Fruit fly (Drosophila melanogaster) whole organism, prepupa: ENCODE data around the gene Z600.

Experiments
- CG10631 ChIP-seq: fragments of 200-800 bp; sonication (Bioruptor generic); optimal IDR thresholded peaks from 2 replicates; lab custom pipeline; 2016; ENCODE audit warnings: missing biosample characterization, missing genetic modification characterization
- CG11762 ChIP-seq: fragments of 200-800 bp; sonication (Bioruptor generic); optimal IDR thresholded peaks from 3 replicates; lab custom pipeline; 2016; ENCODE audit warnings: missing biosample characterization, missing genetic modification characterization; ENCODE audit not compliant: insufficient read depth
- CG15336 ChIP-seq: fragments of 200-800 bp; sonication (Bioruptor generic); IDR thresholded peaks from 2 replicates; pipeline ENCODE4 v1.3.6; 2022; ENCODE audit warnings: missing biosample characterization, missing genetic modification characterization
- CG1621 ChIP-seq: fragments of 200-800 bp; sonication (Bioruptor generic); optimal IDR thresholded peaks from 3 replicates; lab custom pipeline; 2018; ENCODE audit warnings: missing biosample characterization, mild to moderate bottlenecking, missing genetic modification characterization
- CG16779 ChIP-seq: fragments of 200-800 bp; sonication (Bioruptor generic); optimal IDR thresholded peaks from 3 replicates; lab custom pipeline; 2017; ENCODE audit warnings: missing biosample characterization, mild to moderate bottlenecking, missing genetic modification characterization
- CG32006 ChIP-seq: fragments of 200-800 bp; sonication (Bioruptor generic); optimal IDR thresholded peaks from 3 replicates; lab custom pipeline; 2017; ENCODE audit warnings: missing biosample characterization, mild to moderate bottlenecking, missing genetic modification characterization
- CG34406 ChIP-seq: fragments of 200-800 bp; sonication (Bioruptor generic); optimal IDR thresholded peaks from 3 replicates; lab custom pipeline; 2016; ENCODE audit warnings: missing biosample characterization, missing genetic modification characterization
- CG3919 ChIP-seq: fragments of 200-800 bp; sonication (Bioruptor generic); optimal IDR thresholded peaks from 3 replicates; lab custom pipeline; 2016; ENCODE audit warnings: missing biosample characterization, missing genetic modification characterization
- CG4318 ChIP-seq: fragments of 200-800 bp; sonication (Bioruptor generic); optimal IDR thresholded peaks from 3 replicates; lab custom pipeline; 2017; ENCODE audit warnings: missing biosample characterization, mild to moderate bottlenecking, missing genetic modification characterization
- CG6163 ChIP-seq: fragments of 200-800 bp; sonication (Bioruptor generic); IDR thresholded peaks from 3 replicates; pipeline ENCODE4 v1.3.6; 2022; ENCODE audit warnings: missing biosample characterization, missing genetic modification characterization
- CG6276 ChIP-seq: fragments of 200-800 bp; sonication (Bioruptor generic); optimal IDR thresholded peaks from 2 replicates; lab custom pipeline; 2017; ENCODE audit warnings: missing biosample characterization, mild to moderate bottlenecking, missing genetic modification characterization
- CG7368 ChIP-seq: fragments of 200-800 bp; sonication (Bioruptor generic); optimal IDR thresholded peaks from 3 replicates; lab custom pipeline; 2016; ENCODE audit warnings: missing biosample characterization, missing genetic modification characterization
- CG8119 ChIP-seq: fragments of 200-800 bp; sonication (Bioruptor generic); IDR thresholded peaks from 3 replicates; pipeline ENCODE4 v1.3.6; 2022; ENCODE audit warnings: missing biosample characterization, missing genetic modification characterization
- CG8632 ChIP-seq: fragments of 200-800 bp; sonication (Bioruptor generic); optimal IDR thresholded peaks from 3 replicates; lab custom pipeline; 2016; ENCODE audit warnings: missing biosample characterization, missing genetic modification characterization
- Eip78C ChIP-seq: fragments of 200-800 bp; sonication (Bioruptor generic); peaks from one replicate; lab custom pipeline; 2016; ENCODE audit warnings: missing biosample characterization, missing genetic modification characterization
- Eip93F ChIP-seq: fragments of 200-800 bp; sonication (Bioruptor generic); optimal IDR thresholded peaks from 2 replicates; lab custom pipeline; 2016; ENCODE audit warnings: missing biosample characterization, mild to moderate bottlenecking, missing genetic modification characterization
- Ets21C ChIP-seq: fragments of 200-800 bp; sonication (Bioruptor generic); optimal IDR thresholded peaks from 3 replicates; lab custom pipeline; 2016; ENCODE audit warnings: missing biosample characterization, missing genetic modification characterization
- Hr39 ChIP-seq: fragments of 200-800 bp; sonication (Bioruptor generic); optimal IDR thresholded peaks from 2 replicates; lab custom pipeline; 2016; ENCODE audit warnings: missing biosample characterization, missing genetic modification characterization
- Hr4 ChIP-seq: fragments of 200-800 bp; sonication (Bioruptor generic); optimal IDR thresholded peaks from 3 replicates; lab custom pipeline; 2016; ENCODE audit warnings: missing biosample characterization, missing genetic modification characterization
- Lpt ChIP-seq: fragments of 200-800 bp; sonication (Bioruptor generic); optimal IDR thresholded peaks from 3 replicates; lab custom pipeline; 2016; ENCODE audit warnings: missing biosample characterization, missing genetic modification characterization
- Met ChIP-seq: fragments of 200-800 bp; sonication (Bioruptor generic); optimal IDR thresholded peaks from 3 replicates; lab custom pipeline; 2016; ENCODE audit warnings: missing biosample characterization, missing genetic modification characterization
- Smox ChIP-seq: fragments of 200-800 bp; sonication (Bioruptor generic); optimal IDR thresholded peaks from 3 replicates; lab custom pipeline; 2016; ENCODE audit warnings: missing biosample characterization, missing genetic modification characterization
- Sox14 ChIP-seq: fragments of 200-800 bp; sonication (Bioruptor generic); optimal IDR thresholded peaks from 3 replicates; lab custom pipeline; 2016; ENCODE audit warnings: missing biosample characterization, missing genetic modification characterization
- Sox15 ChIP-seq: fragments of 200-800 bp; sonication (Bioruptor generic); optimal IDR thresholded peaks from 3 replicates; lab custom pipeline; 2016; ENCODE audit warnings: missing biosample characterization, missing genetic modification characterization
- dsx ChIP-seq: fragments of 200-800 bp; optimal IDR thresholded peaks from 3 replicates; lab custom pipeline; 2019; ENCODE audit warnings: missing biosample characterization, mild to moderate bottlenecking, missing genetic modification characterization, moderate library complexity; ENCODE audit not compliant: poor library complexity, severe bottlenecking
- fkh ChIP-seq: fragments of 200-800 bp; sonication (Bioruptor generic); optimal IDR thresholded peaks from 3 replicates; lab custom pipeline; 2017; ENCODE audit warnings: missing biosample characterization, mild to moderate bottlenecking, missing genetic modification characterization, moderate library complexity
- lz ChIP-seq: fragments of 200-800 bp; sonication (Bioruptor generic); optimal IDR thresholded peaks from 3 replicates; lab custom pipeline; 2016; ENCODE audit warnings: missing biosample characterization, missing genetic modification characterization
- pdm3 ChIP-seq: fragments of 200-800 bp; sonication (Bioruptor generic); optimal IDR thresholded peaks from 3 replicates; lab custom pipeline; 2016; ENCODE audit warnings: missing biosample characterization, missing genetic modification characterization
- salr ChIP-seq, 2 experiments: fragments of 200-800 bp; sonication (Bioruptor generic); optimal IDR thresholded peaks; 3 replicates each; lab custom pipeline; 2016 to 2018; ENCODE audit warnings: missing biosample characterization in 2 of 2, missing genetic modification characterization in 2 of 2, mild to moderate bottlenecking in 1 of 2
- spab ChIP-seq: fragments of 200-800 bp; sonication (Bioruptor generic); optimal IDR thresholded peaks from 2 replicates; lab custom pipeline; 2017; ENCODE audit warnings: missing biosample characterization, mild to moderate bottlenecking, missing genetic modification characterization, missing genetic modification reagents
- topi ChIP-seq: fragments of 200-800 bp; sonication (Bioruptor generic); optimal IDR thresholded peaks from 3 replicates; lab custom pipeline; 2016; ENCODE audit warnings: missing biosample characterization, missing genetic modification characterization
- vri ChIP-seq: fragments of 200-800 bp; sonication (Bioruptor generic); optimal IDR thresholded peaks from 3 replicates; lab custom pipeline; 2016; ENCODE audit warnings: missing biosample characterization, mild to moderate bottlenecking, missing genetic modification characterization

Z600 gene

DNA sequence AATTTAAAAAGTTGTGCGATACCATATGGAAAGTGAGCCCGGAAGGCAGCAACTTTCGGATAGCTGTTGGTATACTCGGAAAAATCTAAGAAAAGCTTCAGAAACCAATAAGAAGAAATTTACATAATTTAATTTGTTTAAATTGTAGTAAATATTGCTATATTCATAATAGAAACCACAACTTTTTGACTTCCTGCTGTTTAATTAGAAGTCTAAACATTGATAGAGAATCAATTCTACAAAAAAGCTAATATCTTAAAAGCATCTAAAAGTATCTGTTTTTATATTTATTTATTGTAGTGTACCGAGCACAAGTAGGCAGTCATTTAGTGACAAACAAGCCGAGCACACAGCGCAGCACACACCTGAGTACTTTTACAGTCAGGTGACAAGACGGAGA is 12.6 kb upstream of the Z600 start, which contains the start of gene CG13455:
Gene CG13455, plus strand, starts transcription at position 301 of the 400 bp plus-strand sequence.
- TF ChIP-seq Hr39 (GFP tag; lab: Kevin White, UChicago) (no peak), lz (GFP tag; lab: Kevin White, UChicago) (no peak), CG4318 (GFP tag; lab: Kevin White, UChicago) (no peak)

DNA sequence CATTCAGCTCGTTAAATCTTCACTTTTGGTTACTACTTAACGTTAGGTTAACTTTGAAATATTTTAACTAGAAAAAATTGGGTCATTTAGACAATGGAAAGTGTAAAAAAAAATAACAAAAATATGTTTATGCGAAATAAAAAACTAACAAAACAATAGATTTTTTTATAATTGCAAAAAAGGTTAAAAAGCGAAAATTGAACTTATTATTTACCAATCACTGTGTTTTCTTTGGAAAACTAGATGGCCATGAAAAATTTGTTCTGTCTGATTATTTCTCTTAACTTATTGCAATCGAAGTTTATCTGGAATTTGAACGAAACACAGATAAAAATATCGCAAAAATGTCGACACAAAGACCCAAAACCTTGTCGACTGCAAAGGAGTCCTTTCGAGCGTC is 11.0 kb upstream of the Z600 start, which contains the start of gene CG7276:
Gene CG7276, plus strand, starts transcription at position 301 of the 400 bp plus-strand sequence.
- TF ChIP-seq Sox15 (GFP tag; lab: Kevin White, UChicago) = no peak
- no peak for TF ChIP-seq Met (GFP tag; lab: Kevin White, UChicago)
- no peak for TF ChIP-seq salr (GFP tag; optimal IDR thresholded peaks at IDR 0.05; lab: Kevin White, UChicago)
- TF ChIP-seq Hr4 (GFP tag; lab: Kevin White, UChicago) = no peak
- no peak for TF ChIP-seq Eip93F (GFP tag; lab: Kevin White, UChicago)
- no peak for TF ChIP-seq CG3919 (GFP tag; lab: Kevin White, UChicago)
- no peak for TF ChIP-seq topi

DNA sequence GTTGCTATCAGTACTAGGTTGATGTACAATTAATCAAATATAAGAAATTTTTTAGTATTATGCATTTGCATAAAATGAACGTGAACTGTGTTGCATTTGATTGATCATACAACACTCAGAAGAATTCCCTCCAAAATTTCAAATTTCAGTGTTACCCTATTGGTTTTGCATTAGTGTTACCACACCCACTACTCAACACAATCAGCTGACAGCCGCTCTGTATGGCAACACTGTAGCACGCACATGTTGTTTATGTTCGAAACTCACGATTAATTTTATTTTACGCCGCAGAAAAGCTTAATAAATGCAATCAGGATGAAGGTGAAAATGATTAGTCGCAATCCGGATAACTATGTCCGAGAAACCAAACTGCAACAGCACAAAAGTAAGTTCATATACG is 10.1 kb upstream of the Z600 start, which contains the start of gene CG7275:
Gene CG7275, plus strand, starts transcription at position 215 of the 400 bp plus-strand sequence.
- TF ChIP-seq salr (GFP tag; optimal IDR thresholded peaks at IDR 0.05; lab: Kevin White, UChicago) = no peak
- no peak for TF ChIP-seq CG8632
- TF ChIP-seq Met (GFP tag; lab: Kevin White, UChicago) = no peak
- no peak for TF ChIP-seq CG11762 (GFP tag; lab: Kevin White, UChicago)
- TF ChIP-seq CG1621 (tag; lab: Kevin White, UChicago) = no peak
- TF ChIP-seq Hr39 (GFP tag; lab: Kevin White, UChicago) = no peak
- TF ChIP-seq CG7368 (GFP tag; lab: Kevin White, UChicago) = no peak
- TF ChIP-seq Smox (GFP tag; lab: Kevin White, UChicago) = no peak
- no peak for TF ChIP-seq CG8119 (GFP tag; lab: Robert Waterston, UW)
- no peak for TF ChIP-seq CG16779 (tag; lab: Kevin White, UChicago)
- no peak for TF ChIP-seq CG34406 (GFP tag; lab: Kevin White, UChicago)
- no peak for TF ChIP-seq spab (GFP tag; lab: Kevin White, UChicago)
- TF ChIP-seq CG10631 (GFP tag; lab: Kevin White, UChicago) = no peak
- TF ChIP-seq Ets21C (GFP tag; lab: Kevin White, UChicago) = no peak
- TF ChIP-seq pdm3 (GFP tag; lab: Kevin White, UChicago) = no peak
- TF ChIP-seq Sox14 (GFP tag; lab: Kevin White, UChicago) = no peak

DNA sequence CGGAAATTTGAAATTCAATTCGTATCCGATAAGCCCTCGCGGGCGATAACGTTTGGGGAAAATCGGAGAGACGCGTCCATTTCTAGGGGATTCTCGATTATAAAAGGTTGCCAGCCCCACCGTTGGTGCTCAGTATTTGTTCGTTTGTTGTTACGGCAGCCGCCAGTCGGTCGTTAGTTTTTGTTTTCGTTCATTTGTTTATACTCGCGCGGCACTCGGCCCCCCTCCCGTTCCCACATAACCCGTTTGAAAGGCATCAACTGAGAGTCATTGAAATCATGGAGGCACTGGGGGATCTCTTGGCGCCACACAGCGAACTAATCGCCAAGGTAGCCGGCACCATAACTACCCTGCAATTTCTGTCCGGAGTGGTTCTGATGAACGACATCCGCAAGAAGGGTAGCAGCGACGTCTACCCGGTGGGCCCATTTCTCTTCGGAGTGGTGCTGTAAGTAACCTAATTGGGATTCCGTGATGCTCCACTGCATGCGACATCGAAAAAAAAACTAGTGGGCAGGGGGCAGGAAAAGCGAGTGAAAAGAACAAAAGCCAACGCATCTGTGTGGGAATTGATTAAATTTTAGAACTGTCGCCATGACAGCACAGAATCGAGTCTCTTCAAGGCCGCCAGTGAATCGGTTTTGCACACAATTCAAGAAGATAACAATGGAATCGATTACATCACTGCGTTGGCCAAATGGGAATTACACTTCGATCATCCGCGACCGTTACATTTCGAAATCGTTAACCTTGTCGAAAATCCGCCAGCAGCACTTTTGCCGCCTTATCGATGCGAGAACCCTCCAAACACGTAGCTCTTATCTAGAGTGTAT is 7.8 kb upstream of the Z600 start, which contains the start of gene CG7272:
Gene CG7272, plus strand, starts transcription at position 126 of the 833 bp plus-strand sequence.
- TF ChIP-seq Eip78C (GFP tag; lab: Kevin White, UChicago) (peak; percentile 68), Hr4 (GFP tag; lab: Kevin White, UChicago) (peak; percentile 0), CG6276 (GFP tag; lab: Kevin White, UChicago) (no peak), CG6163 (GFP tag; lab: Robert Waterston, UW) (peak; percentile 48; the same call in 2 of the 3 replicates), CG10631 (GFP tag; lab: Kevin White, UChicago) (no peak), lz (GFP tag; lab: Kevin White, UChicago) (no peak), vri (peak; percentile 26), Sox14 (GFP tag; lab: Kevin White, UChicago) (peak; percentile 60), CG32006 (peak; percentile 38), fkh (peak; percentile 85), CG15336 (GFP tag; lab: Robert Waterston, UW) (peak; percentile 15; the same call in 1 of the 2 replicates), CG3919 (GFP tag; lab: Kevin White, UChicago) (peak; percentile 51), Lpt (GFP tag; lab: Kevin White, UChicago) (peak; percentile 28), CG8119 (GFP tag; lab: Robert Waterston, UW) (peak; percentile 25; the same call in 1 of the 3 replicates), dsx (GFP tag; lab: Kevin White, UChicago) (no peak), topi (peak; percentile 7)
